Fruit fly (Drosophila melanogaster) whole organism, embryonic: ENCODE measurements around the gene Rgl.

Source experiments
- Atf-2 ChIP-seq: fragments of 200-800 bp; sonication (Bioruptor generic); optimal IDR thresholded peaks from 2 replicates; lab custom pipeline; 2016; ENCODE audit warnings: missing biosample characterization, missing genetic modification characterization
- Atf6 ChIP-seq: fragments of 200-800 bp; sonication (Bioruptor generic); IDR thresholded peaks from 2 replicates; pipeline ENCODE4 v1.3.6; 2022; ENCODE audit warnings: missing biosample characterization, missing genetic modification characterization
- B-H2 ChIP-seq: fragments of 200-800 bp; sonication (Bioruptor generic); optimal IDR thresholded peaks from 2 replicates; lab custom pipeline; 2018; ENCODE audit warnings: missing biosample characterization, mild to moderate bottlenecking, missing genetic modification characterization
- Bgb ChIP-seq: fragments of 200-800 bp; sonication (Bioruptor generic); IDR thresholded peaks from 2 replicates; pipeline ENCODE4 v1.3.6; 2022; ENCODE audit warnings: missing biosample characterization, missing genetic modification characterization; ENCODE audit not compliant: partially characterized antibody
- CG11085 ChIP-seq: fragments of 200-800 bp; sonication (Bioruptor generic); IDR thresholded peaks from 2 replicates; pipeline ENCODE4 v1.3.6; 2022; ENCODE audit warnings: missing biosample characterization, missing genetic modification characterization
- CG12071 ChIP-seq: fragments of 200-800 bp; sonication (Bioruptor generic); optimal IDR thresholded peaks from 3 replicates; lab custom pipeline; 2018; ENCODE audit warnings: missing biosample characterization, mild to moderate bottlenecking, missing genetic modification characterization
- CG12299 ChIP-seq: fragments of 200-800 bp; sonication (Bioruptor generic); optimal IDR thresholded peaks from 2 replicates; lab custom pipeline; 2018; ENCODE audit warnings: missing biosample characterization, mild to moderate bottlenecking, missing genetic modification characterization
- CG13296 ChIP-seq: fragments of 200-800 bp; sonication (Bioruptor generic); optimal IDR thresholded peaks from 3 replicates; lab custom pipeline; 2018; ENCODE audit warnings: missing biosample characterization, mild to moderate bottlenecking, missing genetic modification characterization
- CG15073 ChIP-seq: fragments of 200-800 bp; sonication (Bioruptor generic); optimal IDR thresholded peaks from 2 replicates; lab custom pipeline; 2016; ENCODE audit warnings: missing biosample characterization, missing genetic modification characterization
- CG16779 ChIP-seq: fragments of 200-800 bp; sonication (Bioruptor generic); IDR thresholded peaks from 2 replicates; pipeline ENCODE4 v1.3.6; 2022; ENCODE audit warnings: missing biosample characterization, missing genetic modification characterization
- CG17359 ChIP-seq: fragments of 200-800 bp; sonication (Bioruptor generic); optimal IDR thresholded peaks from 3 replicates; lab custom pipeline; 2018; ENCODE audit warnings: missing biosample characterization, mild to moderate bottlenecking, missing genetic modification characterization, moderate library complexity
- CG1792 ChIP-seq: fragments of 200-800 bp; sonication (Bioruptor generic); optimal IDR thresholded peaks from 2 replicates; lab custom pipeline; 2016; ENCODE audit warnings: missing biosample characterization, missing genetic modification characterization
- CG18476 ChIP-seq: fragments of 200-800 bp; sonication (Bioruptor generic); optimal IDR thresholded peaks from 2 replicates; lab custom pipeline; 2016; ENCODE audit warnings: missing biosample characterization, mild to moderate bottlenecking, missing genetic modification characterization
- CG30020 ChIP-seq: fragments of 200-800 bp; optimal IDR thresholded peaks from 2 replicates; lab custom pipeline; 2019; ENCODE audit warnings: missing biosample characterization, mild to moderate bottlenecking, missing genetic modification characterization, moderate library complexity
- CG31388 ChIP-seq: fragments of 200-800 bp; sonication (Bioruptor generic); optimal IDR thresholded peaks from 2 replicates; lab custom pipeline; 2016; ENCODE audit warnings: missing biosample characterization, missing genetic modification characterization
- CG6254 ChIP-seq: fragments of 200-800 bp; sonication (Bioruptor generic); optimal IDR thresholded peaks from 3 replicates; lab custom pipeline; 2017; ENCODE audit warnings: mild to moderate bottlenecking, missing biosample characterization, missing genetic modification reagents, missing genetic modification characterization
- CG6683 ChIP-seq: fragments of 200-800 bp; sonication (Bioruptor generic); optimal IDR thresholded peaks from 2 replicates; lab custom pipeline; 2017; ENCODE audit warnings: missing biosample characterization, mild to moderate bottlenecking, missing genetic modification characterization, missing genetic modification reagents
- CG6689 ChIP-seq: fragments of 200-800 bp; sonication (Bioruptor generic); IDR thresholded peaks from 2 replicates; pipeline ENCODE4 v1.3.6; 2022; ENCODE audit warnings: missing biosample characterization, missing genetic modification characterization
- CG9817 ChIP-seq: fragments of 200-800 bp; sonication (Bioruptor generic); optimal IDR thresholded peaks from 2 replicates; lab custom pipeline; 2018; ENCODE audit warnings: missing biosample characterization, mild to moderate bottlenecking, missing genetic modification characterization, moderate library complexity
- CG9876 ChIP-seq: fragments of 200-800 bp; sonication (Bioruptor generic); optimal IDR thresholded peaks from 2 replicates; lab custom pipeline; 2016; ENCODE audit warnings: missing biosample characterization, missing genetic modification characterization
- Chrac-16 ChIP-seq: fragments of 200-800 bp; sonication (Bioruptor generic); optimal IDR thresholded peaks from 3 replicates; lab custom pipeline; 2016; ENCODE audit warnings: missing biosample characterization, missing genetic modification characterization
- Dad ChIP-seq: fragments of 200-800 bp; sonication (Bioruptor generic); optimal IDR thresholded peaks from 3 replicates; lab custom pipeline; 2016; ENCODE audit warnings: missing biosample characterization, missing genetic modification characterization
- Dek ChIP-seq: fragments of 200-800 bp; sonication (Bioruptor generic); optimal IDR thresholded peaks from 3 replicates; lab custom pipeline; 2019; ENCODE audit warnings: missing biosample characterization, mild to moderate bottlenecking, missing genetic modification characterization, moderate library complexity
- Doc3 ChIP-seq: fragments of 200-800 bp; sonication (Bioruptor generic); IDR thresholded peaks from 3 replicates; pipeline ENCODE4 v1.3.6; 2022; ENCODE audit warnings: missing biosample characterization, missing genetic modification characterization; ENCODE audit not compliant: partially characterized antibody
- Gug ChIP-seq: fragments of 200-800 bp; sonication (Bioruptor generic); IDR thresholded peaks from 4 replicates; pipeline ENCODE4 v1.3.6; 2022; ENCODE audit warnings: missing biosample characterization, missing genetic modification characterization
- Hmr ChIP-seq: fragments of 200-800 bp; sonication (Bioruptor generic); optimal IDR thresholded peaks from 3 replicates; lab custom pipeline; 2017; ENCODE audit warnings: mild to moderate bottlenecking, missing biosample characterization, missing genetic modification reagents, missing genetic modification characterization
- Optix ChIP-seq: fragments of 200-800 bp; sonication (Bioruptor generic); IDR thresholded peaks from 3 replicates; pipeline ENCODE4 v1.3.6; 2022; ENCODE audit warnings: missing biosample characterization, missing genetic modification characterization
- Ptx1 ChIP-seq: fragments of 200-800 bp; sonication (Bioruptor generic); IDR thresholded peaks from 2 replicates; pipeline ENCODE4 v1.3.6; 2022; ENCODE audit warnings: missing biosample characterization, missing genetic modification characterization
- Tbp ChIP-seq: fragments of >200 bp; optimal IDR thresholded peaks from 2 replicates; lab custom pipeline; 2018; ENCODE audit warnings: missing biosample characterization, missing genetic modification characterization
- bcd ChIP-seq: fragments of 200-800 bp; sonication (Bioruptor generic); optimal IDR thresholded peaks from 2 replicates; lab custom pipeline; 2017; ENCODE audit warnings: missing biosample characterization, mild to moderate bottlenecking, missing genetic modification characterization
- cato ChIP-seq: fragments of 200-800 bp; sonication (Bioruptor generic); optimal IDR thresholded peaks from 2 replicates; lab custom pipeline; 2016; ENCODE audit warnings: missing biosample characterization, missing genetic modification characterization, borderline replicate concordance
- crol ChIP-seq: fragments of 200-800 bp; sonication (Bioruptor generic); IDR thresholded peaks from 2 replicates; pipeline ENCODE4 v1.3.6; 2022; ENCODE audit warnings: missing biosample characterization, missing genetic modification characterization
- crp ChIP-seq, 2 experiments: fragments of 200-800 bp; sonication (Bioruptor generic); optimal IDR thresholded peaks; 2 replicates in 1 of 2; 3 replicates in 1 of 2; lab custom pipeline; 2017; ENCODE audit warnings: missing biosample characterization in 2 of 2, missing genetic modification characterization in 2 of 2, mild to moderate bottlenecking in 1 of 2, moderate library complexity in 1 of 2
- da ChIP-seq: fragments of 200-800 bp; sonication (Bioruptor generic); optimal IDR thresholded peaks from 2 replicates; lab custom pipeline; 2016; ENCODE audit warnings: missing biosample characterization, missing genetic modification characterization
- dati ChIP-seq: fragments of 200-800 bp; sonication (Bioruptor generic); IDR thresholded peaks from 2 replicates; pipeline ENCODE4 v1.3.6; 2022; ENCODE audit warnings: missing biosample characterization, missing genetic modification characterization
- dysf ChIP-seq: fragments of 200-800 bp; sonication (Bioruptor generic); IDR thresholded peaks from 3 replicates; pipeline ENCODE4 v1.3.6; 2022; ENCODE audit warnings: missing biosample characterization, missing genetic modification characterization
- ems ChIP-seq: fragments of 200-800 bp; sonication (Bioruptor generic); optimal IDR thresholded peaks from 3 replicates; lab custom pipeline; 2016; ENCODE audit warnings: missing biosample characterization, missing genetic modification characterization
- gce ChIP-seq: fragments of 200-800 bp; sonication (Bioruptor generic); IDR thresholded peaks from 3 replicates; pipeline ENCODE4 v1.3.6; 2022; ENCODE audit warnings: missing biosample characterization, missing genetic modification characterization
- grau ChIP-seq: fragments of 200-800 bp; optimal IDR thresholded peaks from 3 replicates; lab custom pipeline; 2019; ENCODE audit warnings: missing biosample characterization, mild to moderate bottlenecking, missing genetic modification characterization, moderate library complexity
- lola ChIP-seq, 3 experiments: fragments of >200 bp in 2 of 3; fragments of 200-800 bp in 1 of 3; sonication (Bioruptor generic) in 1 of 3; optimal IDR thresholded peaks; 2 replicates each; lab custom pipeline; 2017 to 2019; ENCODE audit warnings: missing biosample characterization in 3 of 3, missing genetic modification characterization in 3 of 3, mild to moderate bottlenecking in 1 of 3, moderate library complexity in 1 of 3
- onecut ChIP-seq: fragments of 200-800 bp; sonication (Bioruptor generic); IDR thresholded peaks from 2 replicates; pipeline ENCODE4 v1.3.6; 2022; ENCODE audit warnings: missing biosample characterization, missing genetic modification characterization
- org-1 ChIP-seq: fragments of 200-800 bp; sonication (Bioruptor generic); optimal IDR thresholded peaks from 2 replicates; lab custom pipeline; 2017; ENCODE audit warnings: missing biosample characterization, missing genetic modification characterization
- peb ChIP-seq: fragments of 200-800 bp; sonication (Bioruptor generic); IDR thresholded peaks from 2 replicates; pipeline ENCODE4 v1.3.6; 2022; ENCODE audit warnings: missing biosample characterization, missing genetic modification characterization
- phol ChIP-seq: fragments of 200-800 bp; sonication (Bioruptor generic); optimal IDR thresholded peaks from 3 replicates; lab custom pipeline; 2018; ENCODE audit warnings: missing biosample characterization, mild to moderate bottlenecking, missing genetic modification characterization, moderate library complexity
- pnt ChIP-seq: fragments of 200-800 bp; sonication (Bioruptor generic); optimal IDR thresholded peaks from 3 replicates; lab custom pipeline; 2016; ENCODE audit warnings: missing biosample characterization, missing genetic modification characterization
- repo ChIP-seq: fragments of 200-800 bp; sonication (Bioruptor generic); optimal IDR thresholded peaks from 2 replicates; lab custom pipeline; 2016; ENCODE audit warnings: missing biosample characterization, missing genetic modification characterization
- ro ChIP-seq: fragments of 200-800 bp; sonication (Bioruptor generic); IDR thresholded peaks from 2 replicates; pipeline ENCODE4 v1.3.6; 2022; ENCODE audit warnings: missing biosample characterization, missing genetic modification characterization
- sob ChIP-seq: fragments of 200-800 bp; sonication (Bioruptor generic); IDR thresholded peaks from 2 replicates; pipeline ENCODE4 v1.3.6; 2022; ENCODE audit warnings: missing biosample characterization, missing genetic modification characterization
- tgo ChIP-seq: fragments of 200-800 bp; sonication (Bioruptor generic); IDR thresholded peaks from 3 replicates; pipeline ENCODE4 v1.3.6; 2022; ENCODE audit warnings: missing biosample characterization, missing genetic modification characterization

Rgl gene

dm6 chr3L:13903186-13904020, 21.7 kb downstream of the Rgl start, which contains the start of gene dysc (continued):
- TF ChIP-seq CG12071 (GFP tag; lab: Kevin White, UChicago) (no peak), dati (GFP tag; lab: Robert Waterston, UW) (no peak), tgo (GFP tag; lab: Robert Waterston, UW) (peak; percentile 37; the same call in 1 of the 3 replicates), Chrac-16 (no peak), Gug (no peak), org-1 (GFP tag; lab: Kevin White, UChicago) (peak; percentile 1), Optix (no peak), CG11085 (no peak), CG13296 (GFP tag; lab: Kevin White, UChicago) (peak; percentile 71), pnt (GFP tag; lab: Kevin White, UChicago) (no peak), crp (GFP tag; optimal IDR thresholded peaks at IDR 0.05; lab: Kevin White, UChicago) (no peak), lola (GFP tag; optimal IDR thresholded peaks at IDR 0.05; lab: Kevin White, UChicago) (no peak), CG16779 (GFP tag; lab: Robert Waterston, UW) (0 out of 2 replicates have a peak, but pooled peaks have one; percentile 45), Dad (GFP tag; lab: Kevin White, UChicago) (no peak), CG9876 (GFP tag; lab: Kevin White, UChicago) (no peak), Doc3 (GFP tag; lab: Robert Waterston, UW) (no peak), CG1792 (GFP tag; lab: Kevin White, UChicago) (no peak), B-H2 (GFP tag; lab: Kevin White, UChicago) (peak; percentile 12), peb (GFP tag; lab: Robert Waterston, UW) (no peak), bcd (GFP tag; lab: Kevin White, UChicago) (peak; percentile 33), crol (peak; percentile 74), Atf6 (GFP tag; lab: Robert Waterston, UW) (no peak), Dek (tag; lab: Kevin White, UChicago) (peak; percentile 52), sob (GFP tag; lab: Robert Waterston, UW) (peak; percentile 51), grau (tag; lab: Kevin White, UChicago) (peak; percentile 64), CG12299 (tag; lab: Kevin White, UChicago) (peak; percentile 69), CG6683 (GFP tag; lab: Kevin White, UChicago) (peak; percentile 12), ro (GFP tag; lab: Robert Waterston, UW) (no peak), Hmr (peak; percentile 69), dysf (GFP tag; lab: Robert Waterston, UW) (peak; percentile 19; the same call in 2 of the 3 replicates), Bgb (GFP tag; lab: Robert Waterston, UW) (no peak), CG6254 (GFP tag; lab: Kevin White, UChicago) (no peak), CG9817 (tag; lab: Kevin White, UChicago) (no peak), cato (GFP tag; lab: Kevin White, UChicago) (no peak), Tbp (no peak), ems (GFP tag; lab: Kevin White, UChicago) (no peak), gce (GFP tag; lab: Robert Waterston, UW) (no peak), CG31388 (GFP tag; lab: Kevin White, UChicago) (no peak), onecut (GFP tag; lab: Robert Waterston, UW) (no peak), da (GFP tag; lab: Kevin White, UChicago) (no peak), Ptx1 (GFP tag; lab: Robert Waterston, UW) (peak; percentile 11; the same call in 1 of the 2 replicates), Atf-2 (GFP tag; lab: Kevin White, UChicago) (no peak), CG6689 (GFP tag; lab: Robert Waterston, UW) (peak; percentile 23; the same call in 1 of the 2 replicates), repo (GFP tag; lab: Kevin White, UChicago) (no peak), CG30020 (tag; lab: Kevin White, UChicago) (no peak), CG17359 (tag; lab: Kevin White, UChicago) (peak; percentile 30), phol (peak; percentile 10), CG18476 (GFP tag; lab: Kevin White, UChicago) (no peak), CG15073 (GFP tag; lab: Kevin White, UChicago) (no peak)
